Fruit fly (Drosophila melanogaster) whole organism, embryonic: Measurements from ENCODE around the gene CG4230.

Experiments
- Blimp-1 ChIP-seq: fragments of 200-800 bp; sonication (Bioruptor generic); optimal IDR thresholded peaks from 3 replicates; lab custom pipeline; 2018; ENCODE audit warnings: missing biosample characterization, missing genetic modification characterization, mild to moderate bottlenecking, moderate library complexity, missing genetic modification reagents
- Bteb2 ChIP-seq: fragments of 200-800 bp; sonication (Bioruptor generic); optimal IDR thresholded peaks from 2 replicates; lab custom pipeline; 2016; ENCODE audit warnings: missing biosample characterization, missing genetic modification characterization
- CG1233 ChIP-seq: fragments of 200-800 bp; sonication (Bioruptor generic); optimal IDR thresholded peaks from 4 replicates; lab custom pipeline; 2018; ENCODE audit warnings: missing biosample characterization, mild to moderate bottlenecking, missing genetic modification characterization
- CG14014 ChIP-seq: fragments of 200-800 bp; sonication (Bioruptor generic); IDR thresholded peaks from 2 replicates; pipeline ENCODE4 v1.3.6; 2022; ENCODE audit warnings: missing biosample characterization, missing genetic modification characterization
- CG14441 ChIP-seq: fragments of 200-800 bp; sonication (Bioruptor generic); IDR thresholded peaks from 2 replicates; pipeline ENCODE4 v1.3.6; 2022; ENCODE audit warnings: missing biosample characterization, missing genetic modification characterization
- CG14860 ChIP-seq: fragments of 200-800 bp; sonication (Bioruptor generic); IDR thresholded peaks from 3 replicates; pipeline ENCODE4 v1.3.6; 2022; ENCODE audit warnings: missing biosample characterization, missing genetic modification characterization; ENCODE audit not compliant: partially characterized antibody
- CG15696 ChIP-seq: fragments of 200-800 bp; sonication (Bioruptor generic); optimal IDR thresholded peaks from 2 replicates; lab custom pipeline; 2019; ENCODE audit warnings: missing biosample characterization, mild to moderate bottlenecking, missing genetic modification characterization, moderate library complexity
- CG17186 ChIP-seq: fragments of 200-800 bp; sonication (Bioruptor generic); optimal IDR thresholded peaks from 3 replicates; lab custom pipeline; 2017; ENCODE audit warnings: missing biosample characterization, missing genetic modification reagents, missing genetic modification characterization
- CG17829 ChIP-seq: fragments of 200-800 bp; optimal IDR thresholded peaks from 2 replicates; lab custom pipeline; 2019; ENCODE audit warnings: missing biosample characterization, mild to moderate bottlenecking, missing genetic modification characterization, moderate library complexity
- CG1832 ChIP-seq: fragments of 200-800 bp; sonication (Bioruptor generic); optimal IDR thresholded peaks from 2 replicates; lab custom pipeline; 2017; ENCODE audit warnings: missing biosample characterization, mild to moderate bottlenecking, missing genetic modification characterization, inconsistent platforms
- CG31365 ChIP-seq: fragments of 200-800 bp; sonication (Bioruptor generic); optimal IDR thresholded peaks from 2 replicates; lab custom pipeline; 2018; ENCODE audit warnings: missing biosample characterization, mild to moderate bottlenecking, missing genetic modification characterization
- CG32767 ChIP-seq: fragments of 200-800 bp; sonication (Bioruptor generic); IDR thresholded peaks from 2 replicates; pipeline ENCODE4 v1.3.6; 2022; ENCODE audit warnings: missing biosample characterization, missing genetic modification characterization
- CG33557 ChIP-seq: fragments of 200-800 bp; sonication (Bioruptor generic); optimal IDR thresholded peaks from 2 replicates; lab custom pipeline; 2019; ENCODE audit warnings: missing biosample characterization, mild to moderate bottlenecking, missing genetic modification characterization, moderate library complexity
- CG3995 ChIP-seq: fragments of 200-800 bp; sonication (Bioruptor generic); optimal IDR thresholded peaks from 3 replicates; lab custom pipeline; 2016; ENCODE audit warnings: missing biosample characterization, missing genetic modification characterization
- CG4854 ChIP-seq: fragments of 200-800 bp; sonication (Bioruptor generic); optimal IDR thresholded peaks from 2 replicates; lab custom pipeline; 2016; ENCODE audit warnings: missing biosample characterization, missing genetic modification characterization, inconsistent platforms
- CG7928 ChIP-seq: fragments of 200-800 bp; sonication (Bioruptor generic); optimal IDR thresholded peaks from 2 replicates; lab custom pipeline; 2017; ENCODE audit warnings: missing biosample characterization, mild to moderate bottlenecking, missing genetic modification characterization
- CG7987 ChIP-seq: fragments of 200-800 bp; sonication (Bioruptor generic); optimal IDR thresholded peaks from 2 replicates; lab custom pipeline; 2018; ENCODE audit warnings: missing biosample characterization, mild to moderate bottlenecking, missing genetic modification characterization, moderate library complexity
- CG8089 ChIP-seq: fragments of 200-800 bp; sonication (Bioruptor generic); optimal IDR thresholded peaks from 3 replicates; lab custom pipeline; 2016; ENCODE audit warnings: missing biosample characterization, missing genetic modification characterization
- CG8478 ChIP-seq: fragments of >200 bp; optimal IDR thresholded peaks from 2 replicates; lab custom pipeline; 2018
- D19A ChIP-seq: fragments of 200-800 bp; optimal IDR thresholded peaks from 3 replicates; lab custom pipeline; 2019; ENCODE audit warnings: missing biosample characterization, mild to moderate bottlenecking, missing genetic modification characterization, moderate library complexity
- Dad ChIP-seq: fragments of 200-800 bp; sonication (Bioruptor generic); optimal IDR thresholded peaks from 3 replicates; lab custom pipeline; 2016; ENCODE audit warnings: missing biosample characterization, missing genetic modification characterization
- Dll ChIP-seq: fragments of 200-800 bp; sonication (Bioruptor generic); IDR thresholded peaks from 4 replicates; pipeline ENCODE4 v1.3.6; 2022; ENCODE audit warnings: missing biosample characterization, missing genetic modification characterization; ENCODE audit not compliant: partially characterized antibody
- Doc3 ChIP-seq: fragments of 200-800 bp; sonication (Bioruptor generic); IDR thresholded peaks from 3 replicates; pipeline ENCODE4 v1.3.6; 2022; ENCODE audit warnings: missing biosample characterization, missing genetic modification characterization; ENCODE audit not compliant: partially characterized antibody
- Dp ChIP-seq: fragments of 200-800 bp; sonication (Bioruptor generic); optimal IDR thresholded peaks from 2 replicates; lab custom pipeline; 2018; ENCODE audit warnings: missing biosample characterization, mild to moderate bottlenecking, missing genetic modification characterization, moderate library complexity
- Hr39 ChIP-seq: fragments of >200 bp; optimal IDR thresholded peaks from 2 replicates; lab custom pipeline; 2017
- NC2α ChIP-seq: fragments of 200-800 bp; sonication (Bioruptor generic); optimal IDR thresholded peaks from 2 replicates; lab custom pipeline; 2016; ENCODE audit warnings: missing biosample characterization, missing genetic modification characterization
- Oaz ChIP-seq: fragments of 200-800 bp; sonication (Bioruptor generic); IDR thresholded peaks from 2 replicates; pipeline ENCODE4 v1.3.6; 2022; ENCODE audit warnings: missing biosample characterization, missing genetic modification characterization
- ac ChIP-seq: fragments of 200-800 bp; sonication (Bioruptor generic); optimal IDR thresholded peaks from 3 replicates; lab custom pipeline; 2017; ENCODE audit warnings: missing biosample characterization, mild to moderate bottlenecking, missing genetic modification characterization
- bowl ChIP-seq: fragments of 200-800 bp; sonication (Bioruptor generic); IDR thresholded peaks from 2 replicates; pipeline ENCODE4 v1.3.6; 2022; ENCODE audit warnings: missing biosample characterization, missing genetic modification characterization
- bsh ChIP-seq, 2 experiments: fragments of 200-800 bp; sonication (Bioruptor generic); optimal IDR thresholded peaks; 2 replicates each; lab custom pipeline; 2017 to 2018; ENCODE audit warnings: mild to moderate bottlenecking in 2 of 2, missing biosample characterization in 2 of 2, missing genetic modification characterization in 2 of 2, moderate library complexity in 1 of 2
- chn ChIP-seq: fragments of 200-800 bp; sonication (Bioruptor generic); optimal IDR thresholded peaks from 2 replicates; lab custom pipeline; 2016; ENCODE audit warnings: missing biosample characterization, missing genetic modification characterization
- crc ChIP-seq: fragments of 200-800 bp; sonication (Bioruptor generic); optimal IDR thresholded peaks from 2 replicates; lab custom pipeline; 2016; ENCODE audit warnings: missing biosample characterization, missing genetic modification characterization
- crp ChIP-seq, 2 experiments: fragments of 200-800 bp; sonication (Bioruptor generic); optimal IDR thresholded peaks; 2 replicates in 1 of 2; 3 replicates in 1 of 2; lab custom pipeline; 2017; ENCODE audit warnings: missing biosample characterization in 2 of 2, missing genetic modification characterization in 2 of 2, mild to moderate bottlenecking in 1 of 2, moderate library complexity in 1 of 2
- da ChIP-seq: fragments of 200-800 bp; sonication (Bioruptor generic); optimal IDR thresholded peaks from 2 replicates; lab custom pipeline; 2016; ENCODE audit warnings: missing biosample characterization, missing genetic modification characterization
- dmrt99B ChIP-seq: fragments of 200-800 bp; sonication (Bioruptor generic); optimal IDR thresholded peaks from 2 replicates; lab custom pipeline; 2018; ENCODE audit warnings: missing biosample characterization, mild to moderate bottlenecking, missing genetic modification characterization, moderate library complexity
- fd102C ChIP-seq: fragments of 200-800 bp; sonication (Bioruptor generic); optimal IDR thresholded peaks from 2 replicates; lab custom pipeline; 2018; ENCODE audit warnings: missing biosample characterization, mild to moderate bottlenecking, missing genetic modification characterization, moderate library complexity
- gsb ChIP-seq: fragments of 200-800 bp; sonication (Bioruptor generic); IDR thresholded peaks from 2 replicates; pipeline ENCODE4 v1.3.6; 2022; ENCODE audit warnings: missing biosample characterization, missing genetic modification characterization
- ind ChIP-seq: fragments of 200-800 bp; sonication (Bioruptor generic); optimal IDR thresholded peaks from 3 replicates; lab custom pipeline; 2016; ENCODE audit warnings: missing biosample characterization, missing genetic modification characterization
- inv ChIP-seq: fragments of 200-800 bp; sonication (Bioruptor generic); IDR thresholded peaks from 2 replicates; pipeline ENCODE4 v1.3.6; 2022; ENCODE audit warnings: missing biosample characterization, missing genetic modification characterization; ENCODE audit not compliant: partially characterized antibody
- knrl ChIP-seq: fragments of 200-800 bp; sonication (Bioruptor generic); IDR thresholded peaks from 3 replicates; pipeline ENCODE4 v1.3.6; 2022; ENCODE audit warnings: missing biosample characterization, missing genetic modification characterization; ENCODE audit not compliant: partially characterized antibody
- lab ChIP-seq: fragments of 200-800 bp; sonication (Bioruptor generic); optimal IDR thresholded peaks from 3 replicates; lab custom pipeline; 2017; ENCODE audit warnings: missing biosample characterization, missing genetic modification characterization, mild to moderate bottlenecking, moderate library complexity, missing genetic modification reagents
- maf-S ChIP-seq: fragments of 200-800 bp; sonication (Bioruptor generic); optimal IDR thresholded peaks from 2 replicates; lab custom pipeline; 2016; ENCODE audit warnings: missing biosample characterization, missing genetic modification characterization
- mam ChIP-seq: fragments of 200-800 bp; sonication (Bioruptor generic); optimal IDR thresholded peaks from 3 replicates; lab custom pipeline; 2016; ENCODE audit warnings: missing biosample characterization, missing genetic modification characterization
- pita ChIP-seq: fragments of 200-800 bp; sonication (Bioruptor generic); optimal IDR thresholded peaks from 2 replicates; lab custom pipeline; 2017; ENCODE audit warnings: missing biosample characterization, mild to moderate bottlenecking, missing genetic modification characterization
- pzg ChIP-seq: fragments of 200-800 bp; sonication (Bioruptor generic); optimal IDR thresholded peaks from 3 replicates; lab custom pipeline; 2018; ENCODE audit warnings: missing biosample characterization, mild to moderate bottlenecking, missing genetic modification characterization, moderate library complexity
- sens ChIP-seq: fragments of 200-800 bp; sonication (Bioruptor generic); peaks from one replicate; lab custom pipeline; 2016; ENCODE audit warnings: missing biosample characterization, missing genetic modification characterization
- seq ChIP-seq: fragments of 200-800 bp; sonication (Bioruptor generic); IDR thresholded peaks from 2 replicates; pipeline ENCODE4 v1.3.6; 2022; ENCODE audit warnings: missing biosample characterization, missing genetic modification characterization
- sisA ChIP-seq: fragments of 200-800 bp; sonication (Bioruptor generic); IDR thresholded peaks from 2 replicates; pipeline ENCODE4 v1.3.6; 2022; ENCODE audit warnings: missing biosample characterization, missing genetic modification characterization
- slbo ChIP-seq: fragments of 200-800 bp; sonication (Bioruptor generic); IDR thresholded peaks from 2 replicates; pipeline ENCODE4 v1.3.6; 2022; ENCODE audit warnings: missing biosample characterization, missing genetic modification characterization
- trem ChIP-seq: fragments of 200-800 bp; optimal IDR thresholded peaks from 3 replicates; lab custom pipeline; 2019; ENCODE audit warnings: missing biosample characterization, mild to moderate bottlenecking, missing genetic modification characterization, moderate library complexity

CG4230 gene

DNA sequence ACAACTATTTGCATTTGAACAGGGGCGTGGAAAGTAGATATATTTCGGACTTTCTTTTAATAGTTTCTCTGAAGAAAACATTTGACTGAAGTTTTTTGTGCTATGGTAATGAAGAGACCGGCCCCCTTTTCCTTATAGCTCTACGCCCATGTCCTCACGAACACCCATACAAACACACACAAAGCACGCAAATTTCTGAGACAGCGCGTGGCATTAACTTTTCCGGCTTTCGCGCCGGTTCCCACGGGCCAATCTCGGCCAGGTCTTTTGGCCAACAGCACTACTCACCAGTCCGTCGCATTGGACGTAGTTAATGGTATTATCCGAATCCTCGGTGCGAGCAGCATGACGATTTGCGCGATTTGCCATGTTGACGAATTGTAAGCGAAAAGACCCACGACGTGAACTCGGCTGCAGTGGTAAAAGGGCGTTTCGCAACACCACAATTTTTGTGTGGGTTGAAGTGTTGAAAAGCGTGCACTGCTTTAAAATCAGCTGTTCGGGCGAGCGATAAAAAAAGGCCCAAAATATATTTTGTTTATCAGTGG is 43.6 kb upstream of the CG4230 start, which contains the start of gene senju (continued):
- TF ChIP-seq fd102C (GFP tag; lab: Kevin White, UChicago) (no peak), CG3995 (GFP tag; lab: Kevin White, UChicago) (peak; percentile 56), D19A (tag; lab: Kevin White, UChicago) (peak; percentile 66), CG14014 (GFP tag; lab: Robert Waterston, UW) (peak; percentile 83), ind (peak; percentile 78), CG31365 (peak; percentile 75), Blimp-1 (peak; percentile 71), NC2α (GFP tag; lab: Kevin White, UChicago) (peak; percentile 66), da (GFP tag; lab: Kevin White, UChicago) (peak; percentile 22), CG14441 (peak; percentile 83), Oaz (GFP tag; lab: Robert Waterston, UW) (0 out of 2 replicates have a peak, but pooled peaks have one; percentile 30), CG8478 (lab: Kevin White, UChicago) (no peak), chn (GFP tag; lab: Kevin White, UChicago) (peak; percentile 87), bsh (GFP tag; optimal IDR thresholded peaks at IDR 0.05; lab: Kevin White, UChicago) (peak; percentile 72 to 82), sens (GFP tag; lab: Kevin White, UChicago) (peak; percentile 98), crc (GFP tag; lab: Kevin White, UChicago) (peak; percentile 73), knrl (GFP tag; lab: Robert Waterston, UW) (peak; percentile 27; the same call in 1 of the 3 replicates), sisA (GFP tag; lab: Robert Waterston, UW) (peak; percentile 75), CG17186 (GFP tag; lab: Kevin White, UChicago) (peak; percentile 83), slbo (GFP tag; lab: Robert Waterston, UW) (peak; percentile 83), Hr39 (lab: Kevin White, UChicago) (peak; percentile 62), pzg (GFP tag; lab: Kevin White, UChicago) (peak; percentile 95), ac (GFP tag; lab: Kevin White, UChicago) (peak; percentile 15), CG1832 (peak; percentile 31), CG14860 (peak; percentile 47; the same call in 1 of the 3 replicates), maf-S (GFP tag; lab: Kevin White, UChicago) (peak; percentile 65), CG7987 (GFP tag; lab: Kevin White, UChicago) (peak; percentile 93), seq (GFP tag; lab: Robert Waterston, UW) (peak; percentile 81), trem (tag; lab: Kevin White, UChicago) (peak; percentile 51), CG17829 (tag; lab: Kevin White, UChicago) (peak; percentile 63), CG8089 (peak; percentile 80), pita (GFP tag; lab: Kevin White, UChicago) (no peak), Dad (GFP tag; lab: Kevin White, UChicago) (peak; percentile 88), lab (GFP tag; lab: Kevin White, UChicago) (peak; percentile 91), CG7928 (GFP tag; lab: Kevin White, UChicago) (peak; percentile 32), CG4854 (GFP tag; lab: Kevin White, UChicago) (peak; percentile 79), mam (GFP tag; lab: Kevin White, UChicago) (peak; percentile 86), Bteb2 (GFP tag; lab: Kevin White, UChicago) (peak; percentile 50), Doc3 (no peak), CG1233 (GFP tag; lab: Kevin White, UChicago) (peak; percentile 71), bowl (peak; percentile 49), CG15696 (tag; lab: Kevin White, UChicago) (peak; percentile 38), Dll (GFP tag; lab: Robert Waterston, UW) (peak; percentile 57; the same call in 2 of the 4 replicates), CG32767 (GFP tag; lab: Robert Waterston, UW) (peak; percentile 64; the same call in 1 of the 2 replicates), dmrt99B (tag; lab: Kevin White, UChicago) (peak; percentile 78), Dp (GFP tag; lab: Kevin White, UChicago) (peak; percentile 46), CG33557 (GFP tag; lab: Kevin White, UChicago) (peak; percentile 72), inv (no peak; the same call in 1 of the 2 replicates), crp (GFP tag; optimal IDR thresholded peaks at IDR 0.05; lab: Kevin White, UChicago) (peak; percentile 92 to 99), gsb (GFP tag; lab: Robert Waterston, UW) (no peak; the same call in none of the 2 replicates)
